Worm (Caenorhabditis elegans) whole organism, L4 larva: ENCODE data around the gene ttr-37.

ENCODE experiments used
- ceh-28 ChIP-seq: fragments of 150-350 bp; optimal IDR thresholded peaks from 2 replicates; lab custom pipeline; 2014; ENCODE audit warnings: missing biosample characterization, missing genetic modification reagents, missing genetic modification characterization
- dpl-1 ChIP-seq: fragments of 150-350 bp; optimal IDR thresholded peaks from 2 replicates; lab custom pipeline; 2014; ENCODE audit warnings: missing biosample characterization, missing genetic modification reagents, missing genetic modification characterization
- unc-130 ChIP-seq: sonication (generic microtip); optimal IDR thresholded peaks from 2 replicates; lab custom pipeline; 2016; ENCODE audit warnings: missing genetic modification reagents, missing genetic modification characterization, missing compliant biosample characterization
- unc-62 ChIP-seq, 3 experiments: fragments of 150-350 bp in 1 of 3; sonication (generic microtip); optimal IDR thresholded peaks in 2 of 3; peaks in 1 of 3; 1 replicate in 1 of 3; 2 replicates in 2 of 3; lab custom pipeline; 2014 to 2017; ENCODE audit warnings: missing biosample characterization in 3 of 3, missing genetic modification characterization in 3 of 3, missing genetic modification reagents in 3 of 3, missing genotype in 1 of 3

DNA sequence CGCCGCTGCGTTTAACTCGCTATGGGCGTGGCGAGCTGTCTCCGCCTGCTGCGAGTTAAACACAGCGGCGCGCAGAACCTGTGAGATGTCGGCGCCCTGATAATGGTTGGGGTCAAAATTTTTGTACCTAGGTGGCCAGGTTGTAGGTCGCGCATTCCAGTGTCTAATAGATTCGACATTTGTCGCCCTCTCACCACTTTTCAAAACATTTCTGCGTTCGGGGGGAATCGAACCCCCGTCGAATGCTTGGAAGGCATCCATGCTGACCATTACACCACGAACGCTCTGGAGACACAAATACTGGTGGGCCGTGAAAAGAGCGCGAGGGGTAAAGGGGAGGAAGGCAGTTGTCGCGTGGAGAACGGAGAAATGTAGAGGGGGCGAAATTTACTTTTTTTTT is 42.4 kb upstream of the ttr-37 start:
- TF ChIP-seq unc-130 (peak; percentile 6), dpl-1 (peak; percentile 4), ceh-28 (tag; lab: Kevin White, UChicago) (no peak), unc-62 (GFP tag; optimal IDR thresholded peaks at IDR 0.05 in 1 of 2; lab: Kevin White, UChicago) (peak in 1 of 2 experiments; percentile 47), unc-62 (tag; optimal IDR thresholded peaks at IDR 0.05; lab: Kevin White, UChicago) (no peak)
